Worm (Caenorhabditis elegans) whole organism, L2 larva: ENCODE results near the gene dpr-1.

Experiments
- C34F6.9 ChIP-seq: fragments of 150-350 bp; optimal IDR thresholded peaks from 2 replicates; lab custom pipeline; 2014; ENCODE audit warnings: missing biosample characterization, missing genetic modification characterization
- R02D3.7 ChIP-seq: fragments of 150-350 bp; optimal IDR thresholded peaks from 2 replicates; lab custom pipeline; 2014; ENCODE audit warnings: missing biosample characterization, missing genetic modification characterization
- Y55F3AM.14 ChIP-seq: fragments of 200-800 bp; sonication (Bioruptor generic); optimal IDR thresholded peaks from 2 replicates; lab custom pipeline; 2018; ENCODE audit warnings: mild to moderate bottlenecking, missing genetic modification characterization, missing compliant biosample characterization
- ZK546.5 ChIP-seq: sonication (generic microtip); optimal IDR thresholded peaks from 2 replicates; lab custom pipeline; 2017; ENCODE audit warnings: missing biosample characterization, missing genetic modification characterization
- alr-1 ChIP-seq: fragments of 150-350 bp; optimal IDR thresholded peaks from 2 replicates; lab custom pipeline; 2014; ENCODE audit warnings: missing biosample characterization, missing genetic modification characterization
- aly-2 ChIP-seq: fragments of 150-350 bp; optimal IDR thresholded peaks from 2 replicates; lab custom pipeline; 2014; ENCODE audit warnings: missing biosample characterization, missing genetic modification characterization
- ama-1 ChIP-seq: fragments of 150-350 bp; optimal IDR thresholded peaks from 2 replicates; lab custom pipeline; 2018; ENCODE audit warnings: inconsistent platforms
- blmp-1 ChIP-seq: sonication (generic microtip); optimal IDR thresholded peaks from 2 replicates; lab custom pipeline; 2017; ENCODE audit warnings: missing genetic modification characterization, mild to moderate bottlenecking, missing compliant biosample characterization, antibody characterized with exemption, moderate library complexity; ENCODE audit not compliant: insufficient read depth
- ceh-16 ChIP-seq: fragments of 150-350 bp; optimal IDR thresholded peaks from 2 replicates; lab custom pipeline; 2014; ENCODE audit warnings: missing biosample characterization, missing genetic modification characterization
- ceh-82 ChIP-seq: fragments of 150-350 bp; optimal IDR thresholded peaks from 2 replicates; lab custom pipeline; 2014; ENCODE audit warnings: missing biosample characterization, missing genetic modification characterization
- crh-2 ChIP-seq: sonication (generic microtip); optimal IDR thresholded peaks from 2 replicates; lab custom pipeline; 2017; ENCODE audit warnings: missing biosample characterization, missing genetic modification characterization
- dmd-4 ChIP-seq: sonication (generic microtip); optimal IDR thresholded peaks from 2 replicates; lab custom pipeline; 2017; ENCODE audit warnings: missing biosample characterization, missing genetic modification characterization
- egl-27 ChIP-seq: sonication (generic microtip); optimal IDR thresholded peaks from 3 replicates; lab custom pipeline; 2017; ENCODE audit warnings: missing biosample characterization, missing genetic modification reagents, missing genetic modification characterization
- elt-1 ChIP-seq: fragments of 150-350 bp; optimal IDR thresholded peaks from 2 replicates; lab custom pipeline; 2014; ENCODE audit warnings: missing biosample characterization, missing genetic modification characterization
- elt-3 ChIP-seq: sonication (generic microtip); optimal IDR thresholded peaks from 2 replicates; lab custom pipeline; 2017; ENCODE audit warnings: missing biosample characterization, missing genetic modification characterization
- fos-1 ChIP-seq: fragments of 150-350 bp; optimal IDR thresholded peaks from 2 replicates; lab custom pipeline; 2014; ENCODE audit warnings: missing biosample characterization, missing genetic modification characterization
- gmeb-1 ChIP-seq: fragments of 150-350 bp; optimal IDR thresholded peaks from 2 replicates; lab custom pipeline; 2014; ENCODE audit warnings: missing biosample characterization, missing genetic modification characterization
- lin-11 ChIP-seq: fragments of 150-350 bp; sonication (generic microtip); optimal IDR thresholded peaks from 2 replicates; lab custom pipeline; 2014; ENCODE audit warnings: missing biosample characterization, missing genetic modification characterization, inconsistent platforms, mixed read lengths
- lin-13 ChIP-seq: fragments of 150-350 bp; optimal IDR thresholded peaks from 2 replicates; lab custom pipeline; 2014; ENCODE audit warnings: missing biosample characterization, missing genetic modification reagents, missing genetic modification characterization
- lin-39 ChIP-seq: fragments of 150-350 bp; optimal IDR thresholded peaks from 2 replicates; lab custom pipeline; 2014; ENCODE audit warnings: missing biosample characterization, missing genetic modification reagents, missing genetic modification characterization
- lsy-2 ChIP-seq, 2 experiments: fragments of 150-350 bp in 1 of 2; sonication (generic microtip) in 1 of 2; optimal IDR thresholded peaks; 2 replicates each; lab custom pipeline; 2014 to 2017; ENCODE audit warnings: missing biosample characterization in 2 of 2, missing genetic modification characterization in 2 of 2
- mab-5 ChIP-seq: fragments of 150-350 bp; optimal IDR thresholded peaks from 2 replicates; lab custom pipeline; 2014; ENCODE audit warnings: missing biosample characterization, missing genetic modification characterization
- mbf-1 ChIP-seq: sonication (generic microtip); optimal IDR thresholded peaks from 2 replicates; lab custom pipeline; 2017; ENCODE audit warnings: missing biosample characterization, missing genetic modification characterization
- mdl-1 ChIP-seq, 2 experiments: fragments of 150-350 bp in 1 of 2; sonication (generic microtip) in 1 of 2; optimal IDR thresholded peaks; 2 replicates each; lab custom pipeline; 2017; ENCODE audit warnings: missing biosample characterization in 2 of 2, missing genetic modification characterization in 2 of 2
- nhr-10 ChIP-seq: sonication (generic microtip); optimal IDR thresholded peaks from 2 replicates; lab custom pipeline; 2017; ENCODE audit warnings: missing biosample characterization, missing genetic modification characterization
- nhr-11 ChIP-seq: fragments of 150-350 bp; optimal IDR thresholded peaks from 2 replicates; lab custom pipeline; 2014; ENCODE audit warnings: missing biosample characterization, missing genetic modification characterization
- nhr-12 ChIP-seq: fragments of 150-350 bp; optimal IDR thresholded peaks from 2 replicates; lab custom pipeline; 2014; ENCODE audit warnings: missing biosample characterization, missing genetic modification characterization
- nhr-21 ChIP-seq: fragments of 150-350 bp; optimal IDR thresholded peaks from 2 replicates; lab custom pipeline; 2014; ENCODE audit warnings: missing biosample characterization, missing genetic modification characterization
- nhr-23 ChIP-seq: fragments of 150-350 bp; optimal IDR thresholded peaks from 2 replicates; lab custom pipeline; 2014; ENCODE audit warnings: missing biosample characterization, missing genetic modification reagents, missing genetic modification characterization
- nhr-237 ChIP-seq: fragments of 150-350 bp; optimal IDR thresholded peaks from 2 replicates; lab custom pipeline; 2014; ENCODE audit warnings: missing biosample characterization, missing genetic modification characterization
- nhr-25 ChIP-seq: fragments of 150-350 bp; sonication (generic microtip); optimal IDR thresholded peaks from 3 replicates; lab custom pipeline; 2014; ENCODE audit warnings: missing biosample characterization, missing genetic modification characterization
- nhr-6 ChIP-seq: fragments of 150-350 bp; optimal IDR thresholded peaks from 2 replicates; lab custom pipeline; 2014; ENCODE audit warnings: missing biosample characterization, missing genetic modification characterization
- nhr-77 ChIP-seq: fragments of 150-350 bp; optimal IDR thresholded peaks from 2 replicates; lab custom pipeline; 2014; ENCODE audit warnings: missing biosample characterization, missing genetic modification characterization
- peb-1 ChIP-seq: fragments of 150-350 bp; optimal IDR thresholded peaks from 2 replicates; lab custom pipeline; 2014; ENCODE audit warnings: missing biosample characterization, missing genetic modification characterization
- sem-4 ChIP-seq: fragments of 150-350 bp; optimal IDR thresholded peaks from 2 replicates; lab custom pipeline; 2014; ENCODE audit warnings: missing biosample characterization, missing genetic modification reagents, missing genetic modification characterization
- skn-1 ChIP-seq: sonication (generic microtip); optimal IDR thresholded peaks from 2 replicates; lab custom pipeline; 2017; ENCODE audit warnings: missing biosample characterization, missing genetic modification characterization
- sma-3 ChIP-seq: sonication (generic microtip); optimal IDR thresholded peaks from 2 replicates; lab custom pipeline; 2016; ENCODE audit warnings: missing genetic modification reagents, missing genetic modification characterization, missing compliant biosample characterization
- sma-9 ChIP-seq, 2 experiments: fragments of 150-350 bp in 1 of 2; sonication (generic microtip) in 1 of 2; optimal IDR thresholded peaks; 2 replicates each; lab custom pipeline; 2014 to 2016; ENCODE audit warnings: missing genetic modification characterization in 2 of 2, mild to moderate bottlenecking in 1 of 2, missing biosample characterization in 1 of 2, missing compliant biosample characterization in 1 of 2, missing genetic modification reagents in 1 of 2, moderate library complexity in 1 of 2
- snpc-4 ChIP-seq: fragments of 150-350 bp; optimal IDR thresholded peaks from 2 replicates; lab custom pipeline; 2014; ENCODE audit warnings: missing biosample characterization, missing genetic modification characterization
- unc-39 ChIP-seq: fragments of 150-350 bp; optimal IDR thresholded peaks from 2 replicates; lab custom pipeline; 2014; ENCODE audit warnings: missing biosample characterization, missing genetic modification characterization
- unc-55 ChIP-seq: fragments of 150-350 bp; sonication (generic microtip); optimal IDR thresholded peaks from 3 replicates; lab custom pipeline; 2014; ENCODE audit warnings: missing biosample characterization, missing genetic modification reagents, missing genetic modification characterization
- unc-62 ChIP-seq: fragments of 150-350 bp; optimal IDR thresholded peaks from 2 replicates; lab custom pipeline; 2014; ENCODE audit warnings: missing biosample characterization, missing genetic modification reagents, missing genetic modification characterization
- zag-1 ChIP-seq: fragments of 150-350 bp; optimal IDR thresholded peaks from 2 replicates; lab custom pipeline; 2014; ENCODE audit warnings: missing biosample characterization, missing genetic modification characterization
- ztf-1 ChIP-seq: fragments of 200-800 bp; sonication (Bioruptor generic); conservative IDR thresholded peaks from 2 replicates; pipeline ENCODE4 v1.3.6; 2022; ENCODE audit warnings: missing genetic modification characterization, missing compliant biosample characterization
- ztf-11 ChIP-seq: sonication (generic microtip); optimal IDR thresholded peaks from 2 replicates; lab custom pipeline; 2017; ENCODE audit warnings: missing biosample characterization, missing genetic modification characterization
- ztf-4 ChIP-seq: fragments of 150-350 bp; optimal IDR thresholded peaks from 2 replicates; lab custom pipeline; 2014; ENCODE audit warnings: missing biosample characterization, missing genetic modification characterization

dpr-1 gene

DNA sequence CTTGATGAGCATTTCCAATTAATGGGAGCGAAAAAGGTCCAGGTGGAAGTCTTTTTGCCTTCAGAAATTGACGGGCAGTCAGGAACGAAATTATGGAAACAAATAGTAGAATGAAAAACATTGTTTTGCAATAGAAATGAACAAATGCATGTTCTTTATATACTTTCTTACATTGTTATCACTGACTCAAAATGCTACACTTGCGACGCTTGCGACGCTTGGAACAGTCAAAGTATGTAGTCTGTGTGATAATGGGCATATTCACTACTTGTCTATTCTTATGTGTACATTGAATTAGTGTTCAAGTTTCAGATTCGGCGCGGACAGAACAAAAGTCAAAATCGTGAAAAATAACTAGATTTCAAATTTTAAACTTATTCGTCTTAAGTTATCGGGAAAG lies 43.6 kb downstream of the dpr-1 start, which contains the start of gene cyp-35C1:
Gene cyp-35C1 (minus strand): TSS at position 132 of the 400 bp plus-strand sequence.
- TF ChIP-seq nhr-25 (no peak), sma-9 (GFP tag; optimal IDR thresholded peaks at IDR 0.05; lab: Kevin White, UChicago) (peak; percentile 34), sma-9 (tag; optimal IDR thresholded peaks at IDR 0.05; lab: Kevin White, UChicago) (no peak), lin-13 (GFP tag; lab: Kevin White, UChicago) (no peak), sma-3 (GFP tag; lab: Kevin White, UChicago) (no peak), snpc-4 (tag; lab: Kevin White, UChicago) (no peak), ceh-82 (no peak), ZK546.5 (tag; lab: Kevin White, UChicago) (no peak), fos-1 (tag; lab: Kevin White, UChicago) (peak; percentile 5)

DNA sequence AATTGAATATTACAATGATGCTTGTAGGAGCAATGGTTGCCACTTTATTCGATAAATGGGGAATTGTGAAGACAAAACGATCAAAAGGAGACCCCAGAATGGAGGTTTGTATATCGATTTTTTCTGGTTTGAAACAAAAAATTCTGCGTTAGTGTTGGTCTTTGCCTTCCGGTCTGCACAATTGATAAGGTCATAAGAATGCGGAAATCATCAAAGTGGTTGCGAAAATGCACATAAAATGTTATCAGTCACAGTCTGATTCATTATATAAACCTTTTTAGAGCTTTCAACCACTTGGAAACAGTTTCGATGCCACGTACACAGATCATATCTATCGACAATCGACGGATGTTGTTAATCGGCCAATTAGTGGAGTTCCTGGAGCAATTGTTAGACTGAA lies 48.4 kb downstream of the dpr-1 start:
- no peak for TF ChIP-seq ztf-11
- peak; percentile 51 for TF ChIP-seq sma-9 (GFP tag; optimal IDR thresholded peaks at IDR 0.05; lab: Kevin White, UChicago)
- no peak for TF ChIP-seq sma-9 (tag; optimal IDR thresholded peaks at IDR 0.05; lab: Kevin White, UChicago)
- TF ChIP-seq crh-2 (tag; lab: Kevin White, UChicago) = peak; percentile 30
- TF ChIP-seq nhr-10 = no peak
- no peak for TF ChIP-seq nhr-21 (tag; lab: Kevin White, UChicago)
- no peak for TF ChIP-seq elt-1
- no peak for TF ChIP-seq ztf-4 (tag; lab: Kevin White, UChicago)
- no peak for TF ChIP-seq unc-55 (GFP tag; lab: Kevin White, UChicago)
- no peak for TF ChIP-seq nhr-6 (tag; lab: Kevin White, UChicago)
- TF ChIP-seq ztf-1 (GFP tag; lab: Robert Waterston, UW) = no peak
- no peak for TF ChIP-seq mbf-1 (tag; lab: Kevin White, UChicago)
- peak; percentile 96 for TF ChIP-seq fos-1 (tag; lab: Kevin White, UChicago)
- TF ChIP-seq, all 48 proteins: peak for 3

DNA sequence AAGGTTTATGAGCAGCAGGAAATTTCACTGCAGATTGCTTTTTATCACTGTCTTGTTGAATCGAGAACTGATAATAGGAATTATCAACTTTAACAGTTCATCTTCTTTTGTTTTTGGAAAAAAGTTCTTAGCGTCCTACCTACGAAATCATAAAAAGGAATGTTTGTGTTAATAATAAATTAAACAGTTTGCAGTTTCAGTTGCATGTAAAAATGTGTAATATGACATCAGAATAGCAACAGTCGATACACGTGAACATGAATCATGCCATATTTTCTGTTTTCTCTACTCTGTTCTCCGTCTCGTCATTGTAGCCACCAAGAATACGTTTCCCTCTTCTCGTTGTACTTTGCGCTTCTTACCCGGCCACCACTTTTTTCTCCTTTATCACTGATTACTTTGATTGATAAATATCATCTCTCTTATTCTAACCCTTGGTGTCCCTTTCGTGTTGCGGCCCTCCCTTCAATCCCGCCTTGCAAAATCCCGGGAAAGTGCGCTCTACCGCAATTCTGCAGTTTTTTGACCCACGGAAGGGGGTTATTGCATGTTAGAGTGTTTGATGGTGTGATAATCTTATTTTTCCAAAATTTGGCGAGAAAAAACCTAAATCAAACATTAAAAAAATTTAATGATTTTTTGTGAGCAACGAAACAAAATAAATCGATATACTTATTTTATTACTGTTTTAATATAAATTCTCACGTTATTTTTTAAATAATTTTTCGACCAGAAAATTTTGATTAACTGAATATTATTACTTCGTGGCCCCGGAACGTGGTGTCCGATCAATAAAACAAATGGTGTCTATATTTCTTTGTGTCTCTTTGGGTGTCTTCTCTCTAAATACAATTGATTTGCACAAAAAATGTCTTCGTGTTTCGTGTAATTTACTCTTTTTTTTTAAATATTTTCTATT lies 49.3 kb downstream of the dpr-1 start, which contains the start of gene sptl-3:
Gene sptl-3 (plus strand): TSS at position 869 of the 919 bp plus-strand sequence.
- TF ChIP-seq lin-39 (tag; lab: Kevin White, UChicago) (no peak), Y55F3AM.14 (GFP tag; lab: Kevin White, UChicago) (no peak), sma-9 (GFP tag; optimal IDR thresholded peaks at IDR 0.05; lab: Kevin White, UChicago) (peak; percentile 71), sma-9 (tag; optimal IDR thresholded peaks at IDR 0.05; lab: Kevin White, UChicago) (no peak), nhr-12 (tag; lab: Kevin White, UChicago) (no peak), nhr-25 (peak; percentile 53), ama-1 (lab: Kevin White, UChicago) (no peak), elt-3 (no peak), nhr-10 (no peak), ceh-16 (tag; lab: Kevin White, UChicago) (no peak), nhr-6 (tag; lab: Kevin White, UChicago) (no peak), C34F6.9 (tag; lab: Kevin White, UChicago) (peak; percentile 21), mab-5 (tag; lab: Kevin White, UChicago) (no peak), aly-2 (tag; lab: Kevin White, UChicago) (no peak), peb-1 (no peak), sem-4 (no peak), elt-1 (no peak), zag-1 (no peak), ZK546.5 (tag; lab: Kevin White, UChicago) (no peak), snpc-4 (tag; lab: Kevin White, UChicago) (no peak), lsy-2 (tag; optimal IDR thresholded peaks at IDR 0.05; lab: Kevin White, UChicago) (peak in 1 of 2 experiments; percentile 1), mdl-1 (tag; optimal IDR thresholded peaks at IDR 0.05; lab: Kevin White, UChicago) (peak in 1 of 2 experiments; percentile 5), nhr-77 (tag; lab: Kevin White, UChicago) (no peak), skn-1 (no peak), crh-2 (tag; lab: Kevin White, UChicago) (peak; percentile 74), R02D3.7 (tag; lab: Kevin White, UChicago) (no peak), unc-55 (GFP tag; lab: Kevin White, UChicago) (no peak), unc-62 (GFP tag; lab: Kevin White, UChicago) (no peak), egl-27 (tag; lab: Kevin White, UChicago) (no peak), nhr-11 (tag; lab: Kevin White, UChicago) (no peak), blmp-1 (peak; percentile 58), mbf-1 (tag; lab: Kevin White, UChicago) (no peak), gmeb-1 (tag; lab: Kevin White, UChicago) (no peak), nhr-23 (no peak), nhr-21 (tag; lab: Kevin White, UChicago) (peak; percentile 73), ztf-4 (tag; lab: Kevin White, UChicago) (peak; percentile 13), unc-39 (tag; lab: Kevin White, UChicago) (no peak), dmd-4 (tag; lab: Kevin White, UChicago) (no peak), alr-1 (tag; lab: Kevin White, UChicago) (no peak), ceh-82 (no peak), lin-11 (tag; lab: Kevin White, UChicago) (no peak), nhr-237 (tag; lab: Kevin White, UChicago) (no peak)
